Fruit fly (Drosophila melanogaster) S2 (cell line): Measurements from ENCODE around the gene pHCl-1.

Experiments
- CG8478 ChIP-seq: fragments of >200 bp; optimal IDR thresholded peaks from 2 replicates; lab custom pipeline; 2018
- CTCF ChIP-seq, 2 experiments: fragments of >200 bp; optimal IDR thresholded peaks; 2 replicates each; lab custom pipeline; 2018

DNA sequence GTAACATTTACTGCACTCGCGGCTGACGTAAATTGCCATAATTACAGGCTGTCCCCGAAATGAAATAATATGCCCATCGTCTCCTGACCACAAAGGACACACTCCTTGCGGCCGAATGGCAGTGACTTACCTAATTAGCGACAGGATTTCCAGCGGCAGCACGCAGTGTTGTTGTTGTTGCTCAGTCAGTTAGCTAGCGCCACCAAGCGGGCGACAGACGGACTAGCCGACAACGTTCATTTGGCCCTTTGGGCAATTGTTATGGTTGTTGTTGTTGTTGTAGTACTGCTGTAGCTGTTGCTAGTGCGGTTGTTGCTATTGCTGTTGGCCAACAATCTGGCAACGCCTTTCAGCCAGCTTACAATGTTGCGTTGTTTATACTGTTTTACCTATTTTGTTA lies 5.3 kb downstream of the pHCl-1 start:
- TF ChIP-seq CG8478 (lab: Kevin White, UChicago) (no peak), CTCF (optimal IDR thresholded peaks at IDR 0.05; lab: Kevin White, UChicago) (peak; percentile 73 to 88)
